Fruit fly (Drosophila melanogaster) whole organism, embryonic: ENCODE data around the gene e.

ENCODE experiments used
- Asciz ChIP-seq: fragments of 200-800 bp; sonication (Bioruptor generic); optimal IDR thresholded peaks from 2 replicates; lab custom pipeline; 2017; ENCODE audit warnings: missing biosample characterization, mild to moderate bottlenecking, missing genetic modification characterization, missing genetic modification reagents
- CG10267 ChIP-seq: fragments of 200-800 bp; sonication (Bioruptor generic); optimal IDR thresholded peaks from 2 replicates; lab custom pipeline; 2018; ENCODE audit warnings: missing biosample characterization, mild to moderate bottlenecking, missing genetic modification characterization, moderate library complexity
- CG10959 ChIP-seq: fragments of 200-800 bp; sonication (Bioruptor generic); IDR thresholded peaks from 2 replicates; pipeline ENCODE4 v1.3.6; 2022; ENCODE audit warnings: missing biosample characterization, missing genetic modification characterization
- CG10979 ChIP-seq: fragments of 200-800 bp; sonication (Bioruptor generic); optimal IDR thresholded peaks from 2 replicates; lab custom pipeline; 2018; ENCODE audit warnings: missing biosample characterization, mild to moderate bottlenecking, missing genetic modification characterization, moderate library complexity
- CG17612 ChIP-seq: fragments of 200-800 bp; sonication (Bioruptor generic); IDR thresholded peaks from 2 replicates; pipeline ENCODE4 v1.3.6; 2022; ENCODE audit warnings: missing biosample characterization, missing genetic modification characterization
- CG1792 ChIP-seq: fragments of 200-800 bp; sonication (Bioruptor generic); optimal IDR thresholded peaks from 2 replicates; lab custom pipeline; 2016; ENCODE audit warnings: missing biosample characterization, missing genetic modification characterization
- CG18011 ChIP-seq: fragments of 200-800 bp; sonication (Bioruptor generic); optimal IDR thresholded peaks from 2 replicates; lab custom pipeline; 2017; ENCODE audit warnings: missing biosample characterization, missing genetic modification characterization, mild to moderate bottlenecking, moderate library complexity, missing genotype
- CG2199 ChIP-seq: fragments of 200-800 bp; sonication (Bioruptor generic); IDR thresholded peaks from 3 replicates; pipeline ENCODE4 v1.3.6; 2022; ENCODE audit warnings: missing biosample characterization, missing genetic modification characterization
- CG2875 ChIP-seq: fragments of 200-800 bp; sonication (Bioruptor generic); optimal IDR thresholded peaks from 2 replicates; lab custom pipeline; 2017; ENCODE audit warnings: missing biosample characterization, mild to moderate bottlenecking, missing genetic modification characterization, missing genetic modification reagents
- CG30403 ChIP-seq: fragments of 200-800 bp; sonication (Bioruptor generic); optimal IDR thresholded peaks from 3 replicates; lab custom pipeline; 2016; ENCODE audit warnings: missing biosample characterization, missing genetic modification characterization
- CG32767 ChIP-seq: fragments of 200-800 bp; sonication (Bioruptor generic); IDR thresholded peaks from 2 replicates; pipeline ENCODE4 v1.3.6; 2022; ENCODE audit warnings: missing biosample characterization, missing genetic modification characterization
- CG32772 ChIP-seq: fragments of 200-800 bp; sonication (Bioruptor generic); IDR thresholded peaks from 2 replicates; pipeline ENCODE4 v1.3.6; 2022; ENCODE audit warnings: missing biosample characterization, missing genetic modification characterization
- CG33557 ChIP-seq: fragments of 200-800 bp; sonication (Bioruptor generic); optimal IDR thresholded peaks from 2 replicates; lab custom pipeline; 2019; ENCODE audit warnings: missing biosample characterization, mild to moderate bottlenecking, missing genetic modification characterization, moderate library complexity
- CG3726 ChIP-seq: fragments of 200-800 bp; sonication (Bioruptor generic); IDR thresholded peaks from 3 replicates; pipeline ENCODE4, ENCODE4 v1.3.6; 2022; ENCODE audit warnings: missing biosample characterization, missing genetic modification characterization
- CG4360 ChIP-seq: fragments of 200-800 bp; sonication (Bioruptor generic); IDR thresholded peaks from 2 replicates; pipeline ENCODE4 v1.3.6; 2022; ENCODE audit warnings: missing biosample characterization, missing genetic modification characterization
- CG43689 ChIP-seq: fragments of 200-800 bp; sonication (Bioruptor generic); IDR thresholded peaks from 2 replicates; pipeline ENCODE4 v1.3.6; 2022; ENCODE audit warnings: missing biosample characterization, missing genetic modification characterization
- CG4424 ChIP-seq: fragments of 200-800 bp; sonication (Bioruptor generic); optimal IDR thresholded peaks from 3 replicates; lab custom pipeline; 2016; ENCODE audit warnings: missing biosample characterization, missing genetic modification characterization
- CG5180 ChIP-seq: fragments of 200-800 bp; sonication (Bioruptor generic); optimal IDR thresholded peaks from 3 replicates; lab custom pipeline; 2017; ENCODE audit warnings: missing biosample characterization, missing genetic modification characterization, mild to moderate bottlenecking, moderate library complexity, missing genetic modification reagents
- CG6813 ChIP-seq: fragments of 200-800 bp; sonication (Bioruptor generic); optimal IDR thresholded peaks from 2 replicates; lab custom pipeline; 2017; ENCODE audit warnings: missing biosample characterization, missing genetic modification characterization, mild to moderate bottlenecking, moderate library complexity, missing genetic modification reagents
- CG7786 ChIP-seq: fragments of 200-800 bp; sonication (Bioruptor generic); optimal IDR thresholded peaks from 2 replicates; lab custom pipeline; 2016; ENCODE audit warnings: missing biosample characterization, missing genetic modification characterization
- CG7839 ChIP-seq: fragments of 200-800 bp; sonication (Bioruptor generic); optimal IDR thresholded peaks from 3 replicates; lab custom pipeline; 2018; ENCODE audit warnings: missing biosample characterization, mild to moderate bottlenecking, missing genetic modification characterization, moderate library complexity
- CG8281 ChIP-seq: fragments of 200-800 bp; sonication (Bioruptor generic); optimal IDR thresholded peaks from 2 replicates; lab custom pipeline; 2018; ENCODE audit warnings: missing biosample characterization, mild to moderate bottlenecking, missing genetic modification characterization, moderate library complexity
- CG8388 ChIP-seq: fragments of 200-800 bp; sonication (Bioruptor generic); optimal IDR thresholded peaks from 2 replicates; lab custom pipeline; 2019; ENCODE audit warnings: missing biosample characterization, mild to moderate bottlenecking, missing genetic modification characterization, moderate library complexity
- CG8478 ChIP-seq: fragments of >200 bp; optimal IDR thresholded peaks from 2 replicates; lab custom pipeline; 2018
- CG9437 ChIP-seq: fragments of 200-800 bp; sonication (Bioruptor generic); optimal IDR thresholded peaks from 2 replicates; lab custom pipeline; 2018; ENCODE audit warnings: missing biosample characterization, mild to moderate bottlenecking, missing genetic modification characterization
- D ChIP-seq, 2 experiments: fragments of 200-800 bp in 1 of 2; fragments of >200 bp in 1 of 2; sonication (Bioruptor generic) in 1 of 2; optimal IDR thresholded peaks; 2 replicates in 1 of 2; 3 replicates in 1 of 2; lab custom pipeline; 2017; ENCODE audit warnings: mild to moderate bottlenecking in 1 of 2, missing biosample characterization in 1 of 2, missing genetic modification characterization in 1 of 2, missing genetic modification reagents in 1 of 2
- Ets97D ChIP-seq: fragments of 200-800 bp; sonication (Bioruptor generic); optimal IDR thresholded peaks from 3 replicates; lab custom pipeline; 2016; ENCODE audit warnings: missing biosample characterization, missing genetic modification characterization
- HLH3B ChIP-seq: fragments of 200-800 bp; sonication (Bioruptor generic); IDR thresholded peaks from 2 replicates; pipeline ENCODE4 v1.3.6; 2022; ENCODE audit warnings: missing biosample characterization, missing genetic modification characterization
- Max ChIP-seq: fragments of 200-800 bp; sonication (Bioruptor generic); optimal IDR thresholded peaks from 2 replicates; lab custom pipeline; 2016; ENCODE audit warnings: missing biosample characterization, mild to moderate bottlenecking, missing genetic modification characterization
- NC2β ChIP-seq: fragments of 200-800 bp; sonication (Bioruptor generic); optimal IDR thresholded peaks from 2 replicates; lab custom pipeline; 2016; ENCODE audit warnings: missing biosample characterization, missing genetic modification characterization
- Nf-YA ChIP-seq: fragments of 200-800 bp; sonication (Bioruptor generic); IDR thresholded peaks from 2 replicates; pipeline ENCODE4 v1.3.6; 2022; ENCODE audit warnings: missing biosample characterization, missing genetic modification characterization
- Ssrp ChIP-seq: fragments of 200-800 bp; sonication (Bioruptor generic); optimal IDR thresholded peaks from 2 replicates; lab custom pipeline; 2018; ENCODE audit warnings: missing biosample characterization, mild to moderate bottlenecking, missing genetic modification characterization, moderate library complexity
- TFAM ChIP-seq: fragments of 200-800 bp; sonication (Bioruptor generic); optimal IDR thresholded peaks from 2 replicates; lab custom pipeline; 2017; ENCODE audit warnings: missing biosample characterization, missing genetic modification characterization, inconsistent platforms
- Trl ChIP-seq, 3 experiments: fragments of >200 bp in 2 of 3; fragments of 200-800 bp in 1 of 3; sonication (Bioruptor generic) in 1 of 3; optimal IDR thresholded peaks; 2 replicates in 1 of 3; 3 replicates in 2 of 3; lab custom pipeline; 2016 to 2017; ENCODE audit warnings: missing biosample characterization in 1 of 3, missing genetic modification characterization in 1 of 3
- al ChIP-seq: fragments of 200-800 bp; sonication (Bioruptor generic); IDR thresholded peaks from 2 replicates; pipeline ENCODE4 v1.3.6; 2022; ENCODE audit warnings: missing biosample characterization, missing genetic modification characterization
- ase ChIP-seq: fragments of 200-800 bp; sonication (Bioruptor generic); IDR thresholded peaks from 3 replicates; pipeline ENCODE4 v1.3.6; 2022; ENCODE audit warnings: missing biosample characterization, missing genetic modification characterization
- bigmax ChIP-seq: fragments of 200-800 bp; sonication (Bioruptor generic); optimal IDR thresholded peaks from 2 replicates; lab custom pipeline; 2018; ENCODE audit warnings: missing biosample characterization, mild to moderate bottlenecking, missing genetic modification characterization
- crol ChIP-seq: fragments of 200-800 bp; sonication (Bioruptor generic); IDR thresholded peaks from 2 replicates; pipeline ENCODE4 v1.3.6; 2022; ENCODE audit warnings: missing biosample characterization, missing genetic modification characterization
- fd102C ChIP-seq: fragments of 200-800 bp; sonication (Bioruptor generic); optimal IDR thresholded peaks from 2 replicates; lab custom pipeline; 2018; ENCODE audit warnings: missing biosample characterization, mild to moderate bottlenecking, missing genetic modification characterization, moderate library complexity
- fd3F ChIP-seq: fragments of 200-800 bp; sonication (Bioruptor generic); optimal IDR thresholded peaks from 2 replicates; lab custom pipeline; 2018; ENCODE audit warnings: missing biosample characterization, mild to moderate bottlenecking, missing genetic modification characterization, moderate library complexity
- gcm2 ChIP-seq: fragments of 200-800 bp; sonication (Bioruptor generic); optimal IDR thresholded peaks from 2 replicates; lab custom pipeline; 2016; ENCODE audit warnings: missing biosample characterization, missing genetic modification characterization
- gem ChIP-seq: fragments of 200-800 bp; sonication (Bioruptor generic); optimal IDR thresholded peaks from 2 replicates; lab custom pipeline; 2019; ENCODE audit warnings: missing biosample characterization, mild to moderate bottlenecking, missing genetic modification characterization, moderate library complexity
- grau ChIP-seq: fragments of 200-800 bp; optimal IDR thresholded peaks from 3 replicates; lab custom pipeline; 2019; ENCODE audit warnings: missing biosample characterization, mild to moderate bottlenecking, missing genetic modification characterization, moderate library complexity
- ham ChIP-seq: fragments of 200-800 bp; sonication (Bioruptor generic); IDR thresholded peaks from 2 replicates; pipeline ENCODE4 v1.3.6; 2022; ENCODE audit warnings: missing biosample characterization, missing genetic modification characterization
- hbn ChIP-seq: fragments of 200-800 bp; sonication (Bioruptor generic); IDR thresholded peaks from 2 replicates; pipeline ENCODE4 v1.3.6; 2022; ENCODE audit warnings: missing biosample characterization, missing genetic modification characterization; ENCODE audit not compliant: partially characterized antibody
- nerfin-2 ChIP-seq: fragments of 200-800 bp; sonication (Bioruptor generic); IDR thresholded peaks from 2 replicates; pipeline ENCODE4 v1.3.6; 2022; ENCODE audit warnings: missing biosample characterization, missing genetic modification characterization; ENCODE audit not compliant: partially characterized antibody
- otp ChIP-seq: fragments of 200-800 bp; sonication (Bioruptor generic); IDR thresholded peaks from 3 replicates; pipeline ENCODE4, ENCODE4 v1.3.6; 2022; ENCODE audit warnings: missing biosample characterization, missing genetic modification characterization
- sug ChIP-seq: fragments of 200-800 bp; optimal IDR thresholded peaks from 2 replicates; lab custom pipeline; 2019; ENCODE audit warnings: missing biosample characterization, mild to moderate bottlenecking, missing genetic modification characterization, moderate library complexity
- tio ChIP-seq: fragments of 200-800 bp; sonication (Bioruptor generic); optimal IDR thresholded peaks from 2 replicates; lab custom pipeline; 2017; ENCODE audit warnings: missing biosample characterization, missing genetic modification characterization, inconsistent platforms
- zfh1 ChIP-seq: fragments of 200-800 bp; sonication (Bioruptor generic); IDR thresholded peaks from 3 replicates; pipeline ENCODE4 v1.3.6; 2022; ENCODE audit warnings: missing biosample characterization, missing genetic modification characterization

The e gene

DNA sequence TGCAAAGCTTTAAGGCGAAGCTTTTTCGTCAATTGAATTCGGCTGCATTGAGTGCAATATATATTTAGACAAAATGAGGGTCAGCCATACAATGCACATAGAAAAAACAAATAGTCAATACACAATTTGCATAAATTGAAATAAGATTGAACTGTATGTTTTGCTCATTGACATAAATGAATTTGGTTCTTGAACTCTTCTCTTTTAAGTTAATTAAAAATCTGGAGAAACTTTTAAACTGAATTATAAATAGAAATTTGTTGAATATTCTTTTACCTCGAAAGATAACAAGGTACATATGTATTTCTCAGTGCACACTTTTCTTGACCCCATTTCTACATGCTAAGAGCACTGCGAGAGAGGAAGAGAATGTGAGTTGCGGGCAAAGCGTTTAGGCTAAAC lies 30.6 kb downstream of the e start (continued):
- TF ChIP-seq CG9437 (GFP tag; lab: Kevin White, UChicago) (peak; percentile 54), CG33557 (GFP tag; lab: Kevin White, UChicago) (no peak), nerfin-2 (GFP tag; lab: Robert Waterston, UW) (no peak), CG18011 (peak; percentile 16), gcm2 (GFP tag; lab: Kevin White, UChicago) (no peak), CG32772 (GFP tag; lab: Robert Waterston, UW) (peak; percentile 24; the same call in 1 of the 2 replicates), crol (GFP tag; lab: Robert Waterston, UW) (no peak), Trl (optimal IDR thresholded peaks at IDR 0.05; lab: Kevin White, UChicago) (peak; percentile 24 to 45), Trl (GFP tag; optimal IDR thresholded peaks at IDR 0.05; lab: Kevin White, UChicago) (no peak), CG3726 (GFP tag; lab: Robert Waterston, UW) (no peak), CG5180 (no peak), CG32767 (GFP tag; lab: Robert Waterston, UW) (no peak), gem (peak; percentile 68), Ets97D (GFP tag; lab: Kevin White, UChicago) (no peak), D (optimal IDR thresholded peaks at IDR 0.05; lab: Kevin White, UChicago) (no peak), D (GFP tag; optimal IDR thresholded peaks at IDR 0.05; lab: Kevin White, UChicago) (peak; percentile 45), CG10979 (tag; lab: Kevin White, UChicago) (peak; percentile 51), Ssrp (peak; percentile 40), grau (tag; lab: Kevin White, UChicago) (peak; percentile 41), CG43689 (GFP tag; lab: Robert Waterston, UW) (no peak), CG8281 (no peak), ase (GFP tag; lab: Robert Waterston, UW) (0 out of 3 replicates have a peak, but pooled peaks have one; percentile 33), TFAM (GFP tag; lab: Kevin White, UChicago) (no peak), Nf-YA (no peak), hbn (GFP tag; lab: Robert Waterston, UW) (no peak), tio (GFP tag; lab: Kevin White, UChicago) (no peak), CG10267 (tag; lab: Kevin White, UChicago) (peak; percentile 30), CG1792 (GFP tag; lab: Kevin White, UChicago) (no peak), CG7786 (GFP tag; lab: Kevin White, UChicago) (no peak), ham (no peak), HLH3B (GFP tag; lab: Robert Waterston, UW) (no peak), fd3F (GFP tag; lab: Kevin White, UChicago) (no peak), CG8388 (GFP tag; lab: Kevin White, UChicago) (peak; percentile 12), bigmax (GFP tag; lab: Kevin White, UChicago) (no peak), CG2875 (GFP tag; lab: Kevin White, UChicago) (peak; percentile 40), NC2β (GFP tag; lab: Kevin White, UChicago) (no peak), CG4424 (GFP tag; lab: Kevin White, UChicago) (peak; percentile 30), zfh1 (GFP tag; lab: Robert Waterston, UW) (peak; percentile 47; the same call in 2 of the 3 replicates), CG8478 (lab: Kevin White, UChicago) (no peak), CG30403 (peak; percentile 44), CG17612 (GFP tag; lab: Robert Waterston, UW) (no peak), CG6813 (GFP tag; lab: Kevin White, UChicago) (no peak), CG4360 (no peak), fd102C (GFP tag; lab: Kevin White, UChicago) (no peak), CG7839 (tag; lab: Kevin White, UChicago) (peak; percentile 15), al (GFP tag; lab: Robert Waterston, UW) (no peak), otp (GFP tag; lab: Robert Waterston, UW) (0 out of 3 replicates have a peak, but pooled peaks have one; percentile 7), Asciz (GFP tag; lab: Kevin White, UChicago) (peak; percentile 66), sug (tag; lab: Kevin White, UChicago) (no peak), CG2199 (GFP tag; lab: Robert Waterston, UW) (no peak), CG10959 (GFP tag; lab: Robert Waterston, UW) (no peak), Max (GFP tag; lab: Kevin White, UChicago) (no peak)
